Fruit fly (Drosophila melanogaster) whole organism, pupa: Measurements from ENCODE around the gene CNMaR.

Source experiments
- CG10348 ChIP-seq: fragments of 200-800 bp; sonication (Bioruptor generic); IDR thresholded peaks from 2 replicates; pipeline ENCODE4 v1.3.6; 2022; ENCODE audit warnings: missing biosample characterization, missing genetic modification characterization
- CG17806 ChIP-seq: fragments of 200-800 bp; sonication (Bioruptor generic); optimal IDR thresholded peaks from 2 replicates; lab custom pipeline; 2018; ENCODE audit warnings: missing biosample characterization, mild to moderate bottlenecking, missing genetic modification characterization, moderate library complexity
- CG32121 ChIP-seq: fragments of 200-800 bp; sonication (Bioruptor generic); IDR thresholded peaks from 2 replicates; pipeline ENCODE4 v1.3.6; 2022; ENCODE audit warnings: missing biosample characterization, missing genetic modification characterization
- CG9948 ChIP-seq: fragments of 200-800 bp; sonication (Bioruptor generic); optimal IDR thresholded peaks from 2 replicates; lab custom pipeline; 2018; ENCODE audit warnings: missing biosample characterization, mild to moderate bottlenecking, missing genetic modification characterization, moderate library complexity
- EcR ChIP-seq: fragments of 200-800 bp; sonication (Bioruptor generic); optimal IDR thresholded peaks from 3 replicates; lab custom pipeline; 2019; ENCODE audit warnings: missing biosample characterization, missing genetic modification characterization, mild to moderate bottlenecking, moderate library complexity, missing genetic modification reagents
- Pif1A ChIP-seq: fragments of 200-800 bp; sonication (Bioruptor generic); optimal IDR thresholded peaks from 3 replicates; lab custom pipeline; 2016; ENCODE audit warnings: missing biosample characterization, missing genetic modification characterization

DNA sequence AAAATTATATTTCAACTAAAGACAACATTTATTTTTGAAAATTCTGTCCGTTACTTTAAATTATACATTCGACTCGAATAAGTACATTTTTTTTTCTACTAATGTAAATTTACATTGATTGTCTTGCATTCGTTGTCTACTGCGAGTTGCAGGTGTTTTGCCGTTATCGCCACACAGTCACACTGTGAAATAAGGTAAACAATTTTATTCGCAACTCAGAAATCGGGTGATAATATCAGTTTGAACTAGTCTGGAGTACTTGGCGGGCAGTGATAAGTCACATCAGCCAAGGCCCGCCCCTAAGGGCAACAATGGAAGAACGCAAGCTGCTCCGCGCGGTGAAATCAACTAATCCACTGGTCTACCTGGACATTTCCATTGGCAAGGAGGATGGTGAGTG, 14.0 kb upstream of the CNMaR start:
- no peak for TF ChIP-seq CG10348 (GFP tag; lab: Robert Waterston, UW)
- TF ChIP-seq CG17806 (tag; lab: Kevin White, UChicago) = no peak
- no peak for TF ChIP-seq CG9948 (tag; lab: Kevin White, UChicago)
- no peak for TF ChIP-seq Pif1A (GFP tag; lab: Kevin White, UChicago)
- TF ChIP-seq CG32121 (GFP tag; lab: Robert Waterston, UW) = no peak
- TF ChIP-seq EcR (GFP tag; lab: Kevin White, UChicago) = no peak
